Worm (Caenorhabditis elegans) whole organism, late embryonic: ENCODE results near the gene F36D4.6.

Experiments
- ceh-18 ChIP-seq: sonication (generic microtip); optimal IDR thresholded peaks from 2 replicates; lab custom pipeline; 2016; ENCODE audit warnings: missing genetic modification characterization, missing compliant biosample characterization
- ceh-19 ChIP-seq: fragments of 200-800 bp; sonication (Bioruptor generic); optimal IDR thresholded peaks from 2 replicates; lab custom pipeline; 2018; ENCODE audit warnings: mild to moderate bottlenecking, missing genetic modification characterization, missing compliant biosample characterization
- ceh-48 ChIP-seq: sonication (generic microtip); optimal IDR thresholded peaks from 2 replicates; lab custom pipeline; 2016; ENCODE audit warnings: missing genetic modification characterization, inconsistent platforms, missing compliant biosample characterization
- ceh-9 ChIP-seq: sonication (generic microtip); optimal IDR thresholded peaks from 2 replicates; lab custom pipeline; 2016; ENCODE audit warnings: mild to moderate bottlenecking, missing genetic modification characterization, inconsistent platforms, missing compliant biosample characterization
- dve-1 ChIP-seq: sonication (generic microtip); optimal IDR thresholded peaks from 2 replicates; lab custom pipeline; 2017; ENCODE audit warnings: antibody characterized with exemption, mild to moderate bottlenecking, missing genetic modification characterization, missing compliant biosample characterization
- elt-2 ChIP-seq: sonication (generic microtip); optimal IDR thresholded peaks from 2 replicates; lab custom pipeline; 2016; ENCODE audit warnings: missing genetic modification reagents, missing genetic modification characterization, missing compliant biosample characterization
- ets-4 ChIP-seq: sonication (generic microtip); optimal IDR thresholded peaks from 2 replicates; lab custom pipeline; 2016; ENCODE audit warnings: missing genetic modification characterization, missing compliant biosample characterization
- fkh-10 ChIP-seq: fragments of 150-350 bp; optimal IDR thresholded peaks from 2 replicates; lab custom pipeline; 2014; ENCODE audit warnings: missing biosample characterization, missing genetic modification reagents, missing genetic modification characterization
- hlh-13 ChIP-seq: fragments of 200-800 bp; sonication (Bioruptor generic); optimal IDR thresholded peaks from 2 replicates; lab custom pipeline; 2018; ENCODE audit warnings: mild to moderate bottlenecking, missing genetic modification characterization, missing compliant biosample characterization
- nhr-11 ChIP-seq: fragments of 150-350 bp; optimal IDR thresholded peaks from 2 replicates; lab custom pipeline; 2014; ENCODE audit warnings: missing biosample characterization, missing genetic modification characterization
- pha-4 ChIP-seq: fragments of 150-350 bp; optimal IDR thresholded peaks from 2 replicates; lab custom pipeline; 2018; ENCODE audit warnings: missing biosample characterization, missing genetic modification reagents, missing genetic modification characterization
- tbx-2 ChIP-seq: sonication (generic microtip); optimal IDR thresholded peaks from 2 replicates; lab custom pipeline; 2016; ENCODE audit warnings: missing genetic modification characterization, missing compliant biosample characterization
- unc-86 ChIP-seq: sonication (generic microtip); optimal IDR thresholded peaks from 2 replicates; lab custom pipeline; 2016; ENCODE audit warnings: missing genetic modification characterization, missing compliant biosample characterization

DNA sequence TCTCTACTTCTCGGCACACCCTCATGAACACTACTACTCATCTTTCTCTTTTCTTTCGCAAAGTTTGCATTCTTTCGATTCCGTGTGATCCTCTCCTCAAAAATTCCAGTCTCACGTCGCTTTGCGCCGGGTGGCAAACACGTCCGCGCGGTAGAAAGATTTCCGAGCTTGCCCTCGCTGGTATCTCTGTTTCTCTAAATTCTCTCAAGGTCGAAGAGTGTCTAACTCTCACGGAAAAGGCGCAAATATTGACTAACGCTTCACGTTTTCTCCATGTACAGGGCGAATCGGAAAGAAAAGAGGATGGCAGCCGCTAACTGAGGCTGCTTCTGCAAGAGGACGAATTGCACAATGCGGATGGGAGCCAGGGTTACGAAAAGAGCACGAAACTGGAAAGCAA, 4.2 kb downstream of the F36D4.6 start:
- TF ChIP-seq tbx-2 (tag; lab: Kevin White, UChicago) (peak; percentile 59), ceh-48 (no peak), fkh-10 (no peak), ceh-19 (peak; percentile 69), unc-86 (tag; lab: Kevin White, UChicago) (no peak), ceh-9 (tag; lab: Kevin White, UChicago) (no peak), hlh-13 (GFP tag; lab: Kevin White, UChicago) (no peak), dve-1 (no peak), pha-4 (no peak), ets-4 (tag; lab: Kevin White, UChicago) (peak; percentile 54), elt-2 (tag; lab: Kevin White, UChicago) (no peak), nhr-11 (no peak), ceh-18 (tag; lab: Kevin White, UChicago) (no peak)
